Fruit fly (Drosophila melanogaster) whole organism, wandering third instar larva: ENCODE measurements around the gene Arv1.
A peak's percentile ranks its signal among the peaks of the same experiment; 100 is the strongest.

Experiments
- CG9705 ChIP-seq: fragments of 200-800 bp; sonication (Bioruptor generic); optimal IDR thresholded peaks from 2 replicates; lab custom pipeline; 2018; ENCODE audit warnings: missing biosample characterization, mild to moderate bottlenecking, missing genetic modification characterization
- CrebA ChIP-seq: fragments of 200-800 bp; sonication (Bioruptor generic); optimal IDR thresholded peaks from 2 replicates; lab custom pipeline; 2016; ENCODE audit warnings: missing biosample characterization, mild to moderate bottlenecking, missing genetic modification characterization, borderline replicate concordance
- GATAd ChIP-seq: sonication (Bioruptor generic); optimal IDR thresholded peaks from 2 replicates; lab custom pipeline; 2016; ENCODE audit warnings: missing biosample characterization, missing genetic modification characterization
- Hnf4 ChIP-seq: fragments of 200-800 bp; sonication (Bioruptor generic); optimal IDR thresholded peaks from 2 replicates; lab custom pipeline; 2016; ENCODE audit warnings: missing biosample characterization, mild to moderate bottlenecking, missing genetic modification characterization
- Hr78 ChIP-seq: fragments of >200 bp; optimal IDR thresholded peaks from 2 replicates; lab custom pipeline; 2017; ENCODE audit warnings: missing biosample characterization, missing genetic modification characterization
- Hr83 ChIP-seq: fragments of 200-300 bp; sonication (Bioruptor generic); optimal IDR thresholded peaks from 2 replicates; lab custom pipeline; 2016; ENCODE audit warnings: missing biosample characterization, mild to moderate bottlenecking, missing genetic modification characterization, moderate library complexity; ENCODE audit not compliant: poor library complexity, severe bottlenecking
- Jra ChIP-seq: sonication (Bioruptor generic); optimal IDR thresholded peaks from 2 replicates; lab custom pipeline; 2016; ENCODE audit warnings: missing biosample characterization, missing genetic modification characterization
- Mio ChIP-seq: sonication (Bioruptor generic); optimal IDR thresholded peaks from 2 replicates; lab custom pipeline; 2016; ENCODE audit warnings: missing biosample characterization, missing genetic modification characterization
- Myc ChIP-seq: fragments of >200 bp; optimal IDR thresholded peaks from 2 replicates; lab custom pipeline; 2017
- OdsH ChIP-seq: fragments of 200-800 bp; sonication (Bioruptor generic); optimal IDR thresholded peaks from 2 replicates; lab custom pipeline; 2016; ENCODE audit warnings: missing biosample characterization, mild to moderate bottlenecking, missing genetic modification characterization
- Rel ChIP-seq, 2 experiments: fragments of 200-800 bp; sonication (Bioruptor generic) in 1 of 2; optimal IDR thresholded peaks; 2 replicates in 1 of 2; 3 replicates in 1 of 2; lab custom pipeline; 2016 to 2019; ENCODE audit warnings: mild to moderate bottlenecking in 2 of 2, missing biosample characterization in 2 of 2, missing genetic modification characterization in 2 of 2, moderate library complexity in 1 of 2
- Sp1 ChIP-seq: fragments of 200-800 bp; sonication (Bioruptor generic); optimal IDR thresholded peaks from 3 replicates; lab custom pipeline; 2019; ENCODE audit warnings: missing biosample characterization, mild to moderate bottlenecking, missing genetic modification characterization, moderate library complexity
- Vsx2 ChIP-seq: fragments of 200-300, 225-300 bp; sonication (Bioruptor generic); optimal IDR thresholded peaks from 2 replicates; lab custom pipeline; 2018; ENCODE audit warnings: missing biosample characterization, missing genetic modification characterization; ENCODE audit not compliant: partially characterized antibody
- br ChIP-seq: fragments of 200-800 bp; sonication (Bioruptor generic); optimal IDR thresholded peaks from 2 replicates; lab custom pipeline; 2016; ENCODE audit warnings: missing biosample characterization, missing genetic modification characterization
- brk ChIP-seq: fragments of 200-800 bp; sonication (Bioruptor generic); optimal IDR thresholded peaks from 2 replicates; lab custom pipeline; 2016; ENCODE audit warnings: missing biosample characterization, mild to moderate bottlenecking, missing genetic modification characterization
- dl ChIP-seq, 2 experiments: fragments of 175-275, 200-275 bp in 1 of 2; fragments of 200-275 bp in 1 of 2; sonication (Bioruptor generic); optimal IDR thresholded peaks; lab custom pipeline; 2018; ENCODE audit warnings: mild to moderate bottlenecking in 2 of 2, missing biosample characterization in 2 of 2, missing genetic modification characterization in 2 of 2, moderate library complexity in 2 of 2; ENCODE audit not compliant: partially characterized antibody in 2 of 2, insufficient read depth in 1 of 2
- dmrt93B ChIP-seq: fragments of 200-800 bp; sonication (Bioruptor generic); optimal IDR thresholded peaks from 2 replicates; lab custom pipeline; 2018; ENCODE audit warnings: missing biosample characterization, mild to moderate bottlenecking, missing genetic modification characterization
- dsf ChIP-seq: sonication (Bioruptor generic); optimal IDR thresholded peaks from 2 replicates; lab custom pipeline; 2016; ENCODE audit warnings: missing biosample characterization, missing genetic modification characterization, borderline replicate concordance
- ey ChIP-seq: fragments of 200-800 bp; sonication (Bioruptor generic); optimal IDR thresholded peaks from 2 replicates; lab custom pipeline; 2016; ENCODE audit warnings: missing biosample characterization, missing genetic modification characterization
- foxo ChIP-seq, 2 experiments: fragments of 200-800 bp; sonication (Bioruptor generic); optimal IDR thresholded peaks; 2 replicates in 1 of 2; 3 replicates in 1 of 2; lab custom pipeline; 2016 to 2017; ENCODE audit warnings: missing biosample characterization in 2 of 2, missing genetic modification characterization in 2 of 2
- jim ChIP-seq: fragments of 175-275, 200-325 bp; sonication (Bioruptor generic); optimal IDR thresholded peaks from 2 replicates; lab custom pipeline; 2016; ENCODE audit warnings: missing biosample characterization, mild to moderate bottlenecking, missing genetic modification characterization
- lola ChIP-seq: fragments of >200 bp; optimal IDR thresholded peaks from 2 replicates; lab custom pipeline; 2017; ENCODE audit warnings: missing biosample characterization, missing genetic modification characterization
- psq ChIP-seq: fragments of 200-800 bp; sonication (Bioruptor generic); optimal IDR thresholded peaks from 3 replicates; lab custom pipeline; 2017; ENCODE audit warnings: missing biosample characterization, mild to moderate bottlenecking, missing genetic modification characterization, moderate library complexity
- rgr ChIP-seq: fragments of 200-800 bp; sonication (Bioruptor generic); optimal IDR thresholded peaks from 3 replicates; lab custom pipeline; 2016; ENCODE audit warnings: missing biosample characterization, mild to moderate bottlenecking, missing genetic modification characterization
- sage ChIP-seq: fragments of 200-800 bp; sonication (Bioruptor generic); optimal IDR thresholded peaks from 2 replicates; lab custom pipeline; 2016; ENCODE audit warnings: missing biosample characterization, mild to moderate bottlenecking, missing genetic modification characterization
- sv ChIP-seq: fragments of 200-800 bp; sonication (Bioruptor generic); optimal IDR thresholded peaks from 3 replicates; lab custom pipeline; 2016; ENCODE audit warnings: missing biosample characterization, missing genetic modification characterization
- tai ChIP-seq: sonication (Bioruptor generic); optimal IDR thresholded peaks from 2 replicates; lab custom pipeline; 2016; ENCODE audit warnings: missing biosample characterization, missing genetic modification characterization
- usp ChIP-seq: fragments of >200 bp; optimal IDR thresholded peaks from 2 replicates; lab custom pipeline; 2017; ENCODE audit warnings: missing biosample characterization, missing genetic modification characterization
- woc ChIP-seq: sonication (Bioruptor generic); optimal IDR thresholded peaks from 2 replicates; lab custom pipeline; 2016; ENCODE audit warnings: missing biosample characterization, mild to moderate bottlenecking, missing genetic modification characterization

The Arv1 gene

dm6 chr3L:21554752-21555151 lies 25.6 kb upstream of the Arv1 start, which contains the start of gene Wnk:
TSS of gene Wnk (minus strand) at chr3L:21554928.
- TF ChIP-seq br (GFP tag; lab: Kevin White, UChicago) (no peak), sv (no peak), dl (GFP tag; optimal IDR thresholded peaks at IDR 0.05; lab: Kevin White, UChicago; ENCODE audit: insufficient read depth in 1 of 2, partially characterized antibody in 2 of 2) (no peak), Myc (no peak), ey (no peak), tai (GFP tag; lab: Kevin White, UChicago) (no peak), sage (no peak), foxo (GFP tag; optimal IDR thresholded peaks at IDR 0.05; lab: Kevin White, UChicago) (no peak), OdsH (GFP tag; lab: Kevin White, UChicago) (no peak), dsf (GFP tag; lab: Kevin White, UChicago) (no peak), Mio (GFP tag; lab: Kevin White, UChicago) (no peak), CG9705 (GFP tag; lab: Kevin White, UChicago) (no peak)

- TF ChIP-seq br (GFP tag; lab: Kevin White, UChicago), result no peak
These were observed 12.9 kb upstream of the Arv1 start, which contains the start of gene CG33290 for dm6 chr3L:21542059-21542458. TSS of gene CG33290 (plus strand) at chr3L:21542359.

DNA sequence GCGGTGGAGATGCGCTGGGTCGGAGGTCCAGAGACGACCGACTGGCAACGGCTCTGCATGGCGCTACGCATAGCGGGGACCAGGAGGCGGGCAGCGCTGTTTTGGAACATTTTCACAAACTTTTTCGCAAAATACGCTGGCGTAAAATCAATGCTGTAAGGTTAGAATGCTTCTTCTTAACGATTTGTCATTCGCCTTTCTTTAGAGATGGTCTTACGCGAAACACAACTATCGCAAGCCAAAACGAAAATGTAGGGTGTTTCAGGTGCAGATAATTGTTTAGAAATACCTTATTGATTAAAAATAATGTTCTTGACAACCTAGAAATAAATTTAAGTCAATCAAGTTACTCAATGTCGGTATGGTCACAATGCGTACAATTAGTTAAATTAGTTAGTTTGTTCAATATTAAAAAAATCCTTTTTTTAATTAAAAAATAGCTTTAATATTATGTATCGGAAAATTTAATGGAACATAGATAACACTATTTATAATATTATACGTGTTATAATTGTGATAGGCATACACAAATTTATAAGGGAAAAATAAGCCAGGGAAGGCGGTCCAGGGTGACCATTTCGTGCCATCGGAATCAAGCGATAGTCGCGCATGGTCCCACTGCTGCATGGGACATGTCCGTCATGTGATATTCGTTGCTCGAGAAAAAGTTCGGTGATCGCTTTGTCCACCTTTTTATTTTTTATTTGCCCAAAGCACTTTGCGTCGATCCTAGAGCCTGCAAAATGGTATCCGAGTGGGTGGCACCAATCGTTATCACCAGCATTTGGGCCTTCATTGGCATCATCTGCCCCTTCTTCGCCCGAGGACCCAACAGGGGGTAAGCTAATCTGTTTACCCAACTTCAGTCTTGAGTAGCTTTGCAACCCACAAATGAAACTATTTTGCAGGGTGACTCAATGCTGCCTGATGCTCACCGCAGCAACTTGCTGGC lies 10.4 kb upstream of the Arv1 start, which contains the start of the genes COX8 and VhaM9.7-b:
TSS of gene COX8 (minus strand) at position 203 of the 952 bp plus-strand sequence.
TSS of gene VhaM9.7-b (plus strand) at position 618 of the 952 bp plus-strand sequence.
- no peak for TF ChIP-seq jim (GFP tag; lab: Kevin White, UChicago)
- TF ChIP-seq sage, result no peak
- TF ChIP-seq woc (GFP tag; lab: Kevin White, UChicago), result peak; percentile 86
- TF ChIP-seq sv, result peak; percentile 36
- TF ChIP-seq dl (GFP tag; optimal IDR thresholded peaks at IDR 0.05; lab: Kevin White, UChicago; ENCODE audit: insufficient read depth in 1 of 2, partially characterized antibody in 2 of 2), result no peak
- no peak for TF ChIP-seq Sp1
- peak; percentile 83 for TF ChIP-seq Hr83 (GFP tag; lab: Kevin White, UChicago)
- peak; percentile 69 for TF ChIP-seq dsf (GFP tag; lab: Kevin White, UChicago)
- no peak for TF ChIP-seq tai (GFP tag; lab: Kevin White, UChicago)
- peak; percentile 48 for TF ChIP-seq ey
- peak; percentile 17 for TF ChIP-seq psq (GFP tag; lab: Kevin White, UChicago)
- TF ChIP-seq Rel (GFP tag; optimal IDR thresholded peaks at IDR 0.05; lab: Kevin White, UChicago), result no peak
- TF ChIP-seq Rel (tag; optimal IDR thresholded peaks at IDR 0.05; lab: Kevin White, UChicago), result peak; percentile 86
- peak; percentile 71 for TF ChIP-seq brk (GFP tag; lab: Kevin White, UChicago)
- TF ChIP-seq Myc, result peak; percentile 11
- peak; percentile 56 for TF ChIP-seq Hnf4 (GFP tag; lab: Kevin White, UChicago)
- no peak for TF ChIP-seq usp
- TF ChIP-seq CG9705 (GFP tag; lab: Kevin White, UChicago), result peak; percentile 63
- no peak for TF ChIP-seq Hr78
- no peak for TF ChIP-seq dmrt93B (GFP tag; lab: Kevin White, UChicago)
- no peak for TF ChIP-seq rgr (GFP tag; lab: Kevin White, UChicago)
- TF ChIP-seq, all 38 proteins: peak for 11

DNA sequence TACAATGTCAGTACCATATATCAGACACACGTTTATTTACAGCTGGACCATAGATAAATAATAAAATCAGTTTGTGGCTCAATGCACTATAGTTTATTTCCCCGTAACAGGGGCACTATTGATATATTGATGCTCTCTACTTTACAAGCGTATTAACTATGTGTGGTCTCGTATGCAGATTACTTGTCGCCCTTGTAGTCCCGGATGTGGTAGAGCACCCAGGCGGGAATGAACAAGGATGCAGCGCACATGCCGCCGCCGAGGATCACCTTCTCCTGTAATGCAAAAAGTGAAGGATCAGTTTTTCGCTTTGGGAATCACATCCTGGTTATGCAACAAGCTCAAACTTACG lies 9.7 kb upstream of the Arv1 start:
- TF ChIP-seq Vsx2 (GFP tag; lab: Kevin White, UChicago), result no peak
- TF ChIP-seq dmrt93B (GFP tag; lab: Kevin White, UChicago), result no peak
- no peak for TF ChIP-seq CrebA (GFP tag; lab: Kevin White, UChicago)
- TF ChIP-seq rgr (GFP tag; lab: Kevin White, UChicago), result no peak
- no peak for TF ChIP-seq lola (GFP tag; lab: Kevin White, UChicago)
- TF ChIP-seq GATAd, result no peak
- TF ChIP-seq woc (GFP tag; lab: Kevin White, UChicago), result no peak
- no peak for TF ChIP-seq brk (GFP tag; lab: Kevin White, UChicago)
- TF ChIP-seq Jra, result no peak
